Fruit fly (Drosophila melanogaster) whole organism, embryonic: ENCODE results near the gene CG15143.

Experiments used
- Adf1 ChIP-seq: fragments of 200-800 bp; sonication (Bioruptor generic); IDR thresholded peaks from 2 replicates; pipeline ENCODE4 v1.3.6; 2022; ENCODE audit warnings: missing biosample characterization, missing genetic modification characterization
- CG10543 ChIP-seq: fragments of 200-800 bp; sonication (Bioruptor generic); optimal IDR thresholded peaks from 3 replicates; lab custom pipeline; 2017; ENCODE audit warnings: missing biosample characterization, mild to moderate bottlenecking, missing genetic modification characterization, moderate library complexity
- CG10959 ChIP-seq: fragments of 200-800 bp; sonication (Bioruptor generic); IDR thresholded peaks from 2 replicates; pipeline ENCODE4 v1.3.6; 2022; ENCODE audit warnings: missing biosample characterization, missing genetic modification characterization
- CG14710 ChIP-seq: fragments of 200-800 bp; sonication (Bioruptor generic); optimal IDR thresholded peaks from 3 replicates; lab custom pipeline; 2019; ENCODE audit warnings: missing biosample characterization, mild to moderate bottlenecking, missing genetic modification characterization, moderate library complexity
- CG15601 ChIP-seq: fragments of 200-800 bp; sonication (Bioruptor generic); optimal IDR thresholded peaks from 3 replicates; lab custom pipeline; 2019; ENCODE audit warnings: missing biosample characterization, mild to moderate bottlenecking, missing genetic modification characterization, moderate library complexity
- CG16779 ChIP-seq: fragments of 200-800 bp; sonication (Bioruptor generic); IDR thresholded peaks from 2 replicates; pipeline ENCODE4 v1.3.6; 2022; ENCODE audit warnings: missing biosample characterization, missing genetic modification characterization
- CG16863 ChIP-seq: fragments of 200-800 bp; sonication (Bioruptor generic); optimal IDR thresholded peaks from 3 replicates; lab custom pipeline; 2016; ENCODE audit warnings: missing biosample characterization, missing genetic modification characterization
- CG2202 ChIP-seq: fragments of 200-800 bp; sonication (Bioruptor generic); optimal IDR thresholded peaks from 2 replicates; lab custom pipeline; 2018; ENCODE audit warnings: missing biosample characterization, mild to moderate bottlenecking, missing genetic modification characterization
- CG31365 ChIP-seq: fragments of 200-800 bp; sonication (Bioruptor generic); optimal IDR thresholded peaks from 2 replicates; lab custom pipeline; 2018; ENCODE audit warnings: missing biosample characterization, mild to moderate bottlenecking, missing genetic modification characterization
- CG31441 ChIP-seq: fragments of 200-800 bp; sonication (Bioruptor generic); IDR thresholded peaks from 2 replicates; pipeline ENCODE4 v1.3.6; 2022; ENCODE audit warnings: missing biosample characterization, missing genetic modification characterization
- CG3726 ChIP-seq: fragments of 200-800 bp; sonication (Bioruptor generic); IDR thresholded peaks from 3 replicates; pipeline ENCODE4, ENCODE4 v1.3.6; 2022; ENCODE audit warnings: missing biosample characterization, missing genetic modification characterization
- CG7963 ChIP-seq: fragments of 200-800 bp; sonication (Bioruptor generic); IDR thresholded peaks from 3 replicates; pipeline ENCODE4 v1.3.6; 2022; ENCODE audit warnings: missing biosample characterization, missing genetic modification characterization; ENCODE audit not compliant: partially characterized antibody
- CG8290 ChIP-seq, 3 experiments: fragments of 200-800 bp; sonication (Bioruptor generic); optimal IDR thresholded peaks; 2 replicates each; lab custom pipeline; 2016 to 2019; ENCODE audit warnings: missing biosample characterization in 3 of 3, missing genetic modification characterization in 3 of 3, mild to moderate bottlenecking in 2 of 3, moderate library complexity in 1 of 3
- CG8478 ChIP-seq: fragments of >200 bp; optimal IDR thresholded peaks from 2 replicates; lab custom pipeline; 2018
- CG9215 ChIP-seq: fragments of 200-800 bp; sonication (Bioruptor generic); IDR thresholded peaks from 2 replicates; pipeline ENCODE4 v1.3.6; 2022; ENCODE audit warnings: missing biosample characterization, missing genetic modification characterization
- Dip3 ChIP-seq: fragments of 200-800 bp; sonication (Bioruptor generic); optimal IDR thresholded peaks from 3 replicates; lab custom pipeline; 2016; ENCODE audit warnings: missing biosample characterization, missing genetic modification characterization
- Ets65A ChIP-seq: fragments of 200-800 bp; sonication (Bioruptor generic); peaks from one replicate; lab custom pipeline; 2016; ENCODE audit warnings: missing biosample characterization, missing genetic modification characterization
- HLH54F ChIP-seq: fragments of 200-800 bp; sonication (Bioruptor generic); optimal IDR thresholded peaks from 3 replicates; lab custom pipeline; 2016; ENCODE audit warnings: missing biosample characterization, missing genetic modification characterization
- Hand ChIP-seq: fragments of 200-800 bp; sonication (Bioruptor generic); optimal IDR thresholded peaks from 2 replicates; lab custom pipeline; 2017; ENCODE audit warnings: mild to moderate bottlenecking, missing biosample characterization, missing genetic modification reagents, missing genetic modification characterization
- Hr51 ChIP-seq, 2 experiments: fragments of 200-800 bp; sonication (Bioruptor generic); optimal IDR thresholded peaks; 2 replicates in 1 of 2; 3 replicates in 1 of 2; lab custom pipeline; 2016 to 2018; ENCODE audit warnings: missing biosample characterization in 2 of 2, missing genetic modification characterization in 2 of 2, mild to moderate bottlenecking in 1 of 2, moderate library complexity in 1 of 2
- Lim3 ChIP-seq: fragments of 200-800 bp; sonication (Bioruptor generic); IDR thresholded peaks from 2 replicates; pipeline ENCODE4 v1.3.6; 2022; ENCODE audit warnings: missing biosample characterization, missing genetic modification characterization
- Med ChIP-seq: fragments of 200-800 bp; sonication (Bioruptor generic); peaks from one replicate; lab custom pipeline; 2016; ENCODE audit warnings: missing biosample characterization, missing genetic modification characterization, mild to moderate bottlenecking, inconsistent platforms, moderate library complexity
- NC2β ChIP-seq: fragments of 200-800 bp; sonication (Bioruptor generic); optimal IDR thresholded peaks from 2 replicates; lab custom pipeline; 2016; ENCODE audit warnings: missing biosample characterization, missing genetic modification characterization
- Opbp ChIP-seq: fragments of 200-800 bp; sonication (Bioruptor generic); IDR thresholded peaks from 3 replicates; pipeline ENCODE4 v1.3.6; 2022; ENCODE audit warnings: missing biosample characterization, missing genetic modification characterization; ENCODE audit not compliant: partially characterized antibody
- Spps ChIP-seq: fragments of 200-800 bp; sonication (Bioruptor generic); optimal IDR thresholded peaks from 2 replicates; lab custom pipeline; 2018; ENCODE audit warnings: missing biosample characterization, mild to moderate bottlenecking, missing genetic modification characterization
- abd-A ChIP-seq: fragments of 200-800 bp; sonication (Bioruptor generic); optimal IDR thresholded peaks from 3 replicates; lab custom pipeline; 2019; ENCODE audit warnings: missing biosample characterization, mild to moderate bottlenecking, missing genetic modification characterization, moderate library complexity
- bbx ChIP-seq: fragments of 200-800 bp; sonication (Bioruptor generic); IDR thresholded peaks from 2 replicates; pipeline ENCODE4 v1.3.6; 2022; ENCODE audit warnings: missing biosample characterization, missing genetic modification characterization; ENCODE audit not compliant: partially characterized antibody
- cg ChIP-seq: fragments of 200-800 bp; sonication (Bioruptor generic); optimal IDR thresholded peaks from 3 replicates; lab custom pipeline; 2019; ENCODE audit warnings: missing biosample characterization, mild to moderate bottlenecking, missing genetic modification characterization, moderate library complexity
- chif ChIP-seq, 2 experiments: fragments of 200-800 bp; sonication (Bioruptor generic); optimal IDR thresholded peaks; 3 replicates each; lab custom pipeline; 2016; ENCODE audit warnings: missing biosample characterization in 2 of 2, missing genetic modification characterization in 2 of 2
- chinmo ChIP-seq: fragments of 200-800 bp; sonication (Bioruptor generic); IDR thresholded peaks from 4 replicates; pipeline ENCODE4 v1.3.6; 2022; ENCODE audit warnings: missing biosample characterization, missing genetic modification characterization; ENCODE audit not compliant: partially characterized antibody
- ci ChIP-seq: fragments of 200-800 bp; sonication (Bioruptor generic); IDR thresholded peaks from 3 replicates; pipeline ENCODE4 v1.3.6; 2022; ENCODE audit warnings: missing biosample characterization, missing genetic modification characterization
- crol ChIP-seq: fragments of 200-800 bp; sonication (Bioruptor generic); IDR thresholded peaks from 2 replicates; pipeline ENCODE4 v1.3.6; 2022; ENCODE audit warnings: missing biosample characterization, missing genetic modification characterization
- dimm ChIP-seq: fragments of 200-800 bp; sonication (Bioruptor generic); IDR thresholded peaks from 2 replicates; pipeline ENCODE4 v1.3.6; 2022; ENCODE audit warnings: missing biosample characterization, missing genetic modification characterization
- disco-r ChIP-seq: fragments of 200-800 bp; sonication (Bioruptor generic); optimal IDR thresholded peaks from 2 replicates; lab custom pipeline; 2016; ENCODE audit warnings: missing biosample characterization, missing genetic modification characterization
- ewg ChIP-seq: fragments of 200-800 bp; sonication (Bioruptor generic); optimal IDR thresholded peaks from 3 replicates; lab custom pipeline; 2017; ENCODE audit warnings: mild to moderate bottlenecking, missing biosample characterization, missing genetic modification reagents, missing genetic modification characterization
- kah ChIP-seq: fragments of 200-800 bp; sonication (Bioruptor generic); optimal IDR thresholded peaks from 2 replicates; lab custom pipeline; 2018; ENCODE audit warnings: missing biosample characterization, mild to moderate bottlenecking, missing genetic modification characterization
- klu ChIP-seq: fragments of 200-800 bp; sonication (Bioruptor generic); IDR thresholded peaks from 2 replicates; pipeline ENCODE4 v1.3.6; 2022; ENCODE audit warnings: missing biosample characterization, missing genetic modification characterization
- lmd ChIP-seq: fragments of 200-800 bp; sonication (Bioruptor generic); IDR thresholded peaks from 2 replicates; pipeline ENCODE4 v1.3.6; 2022; ENCODE audit warnings: missing biosample characterization, missing genetic modification characterization
- nerfin-1 ChIP-seq: fragments of 200-800 bp; sonication (Bioruptor generic); optimal IDR thresholded peaks from 3 replicates; lab custom pipeline; 2019; ENCODE audit warnings: missing biosample characterization, mild to moderate bottlenecking, missing genetic modification characterization, moderate library complexity
- oc ChIP-seq: fragments of 200-800 bp; sonication (Bioruptor generic); optimal IDR thresholded peaks from 2 replicates; lab custom pipeline; 2018; ENCODE audit warnings: missing biosample characterization, mild to moderate bottlenecking, missing genetic modification characterization, moderate library complexity
- phol ChIP-seq: fragments of 200-800 bp; sonication (Bioruptor generic); optimal IDR thresholded peaks from 3 replicates; lab custom pipeline; 2018; ENCODE audit warnings: missing biosample characterization, mild to moderate bottlenecking, missing genetic modification characterization, moderate library complexity
- pros ChIP-seq: fragments of 200-800 bp; sonication (Bioruptor generic); optimal IDR thresholded peaks from 3 replicates; lab custom pipeline; 2019; ENCODE audit warnings: missing biosample characterization, mild to moderate bottlenecking, missing genetic modification characterization, moderate library complexity
- row ChIP-seq: fragments of 200-800 bp; sonication (Bioruptor generic); IDR thresholded peaks from 3 replicates; pipeline ENCODE4 v1.3.6; 2022; ENCODE audit warnings: missing biosample characterization, missing genetic modification characterization
- scrt ChIP-seq: fragments of 200-800 bp; sonication (Bioruptor generic); optimal IDR thresholded peaks from 2 replicates; lab custom pipeline; 2018; ENCODE audit warnings: missing biosample characterization, mild to moderate bottlenecking, missing genetic modification characterization, moderate library complexity
- ssp ChIP-seq: fragments of 200-800 bp; sonication (Bioruptor generic); IDR thresholded peaks from 2 replicates; pipeline ENCODE4 v1.3.6; 2022; ENCODE audit warnings: missing biosample characterization, missing genetic modification characterization
- stc ChIP-seq: fragments of 200-800 bp; sonication (Bioruptor generic); IDR thresholded peaks from 2 replicates; pipeline ENCODE4 v1.3.6; 2022; ENCODE audit warnings: missing biosample characterization, missing genetic modification characterization
- vfl ChIP-seq: fragments of 200-800 bp; sonication (Bioruptor generic); optimal IDR thresholded peaks from 2 replicates; lab custom pipeline; 2016; ENCODE audit warnings: missing biosample characterization, missing genetic modification characterization
- wor ChIP-seq: fragments of 200-800 bp; sonication (Bioruptor generic); IDR thresholded peaks from 2 replicates; pipeline ENCODE4 v1.3.6; 2022; ENCODE audit warnings: missing biosample characterization, missing genetic modification characterization
- zfh2 ChIP-seq: fragments of 200-800 bp; sonication (Bioruptor generic); optimal IDR thresholded peaks from 2 replicates; lab custom pipeline; 2016; ENCODE audit warnings: missing biosample characterization, missing genetic modification characterization

Gene CG15143

dm6 chr2L:17560125-17561019 lies 36.0 kb upstream of the CG15143 start (continued):
- TF ChIP-seq chif (GFP tag; optimal IDR thresholded peaks at IDR 0.05; lab: Kevin White, UChicago) (no peak), ci (GFP tag; lab: Robert Waterston, UW) (peak; percentile 34; the same call in 1 of the 3 replicates), CG15601 (tag; lab: Kevin White, UChicago) (no peak), CG31441 (GFP tag; lab: Robert Waterston, UW) (no peak), CG10959 (GFP tag; lab: Robert Waterston, UW) (no peak), CG8478 (no peak), row (GFP tag; lab: Robert Waterston, UW) (no peak), CG9215 (GFP tag; lab: Robert Waterston, UW) (no peak), dimm (GFP tag; lab: Robert Waterston, UW) (no peak), pros (GFP tag; lab: Kevin White, UChicago) (peak; percentile 30), kah (GFP tag; lab: Kevin White, UChicago) (no peak), ssp (GFP tag; lab: Robert Waterston, UW) (no peak), CG14710 (peak; percentile 47), klu (GFP tag; lab: Robert Waterston, UW) (no peak), scrt (peak; percentile 95), CG16779 (GFP tag; lab: Robert Waterston, UW) (no peak), zfh2 (GFP tag; lab: Kevin White, UChicago) (no peak), Hr51 (GFP tag; optimal IDR thresholded peaks at IDR 0.05; lab: Kevin White, UChicago) (peak in 1 of 2 experiments; percentile 13), CG10543 (peak; percentile 50), disco-r (GFP tag; lab: Kevin White, UChicago) (no peak), cg (peak; percentile 77), CG8290 (GFP tag; optimal IDR thresholded peaks at IDR 0.05; lab: Kevin White, UChicago) (no peak), CG8290 (tag; optimal IDR thresholded peaks at IDR 0.05; lab: Kevin White, UChicago) (no peak), Opbp (no peak), Ets65A (GFP tag; lab: Kevin White, UChicago) (peak; percentile 36), chinmo (GFP tag; lab: Robert Waterston, UW) (0 out of 4 replicates have a peak, but pooled peaks have one; percentile 52), Adf1 (GFP tag; lab: Robert Waterston, UW) (peak; percentile 96), CG7963 (GFP tag; lab: Robert Waterston, UW) (no peak), stc (no peak), oc (tag; lab: Kevin White, UChicago) (peak; percentile 10), Med (peak; percentile 77), vfl (no peak), wor (GFP tag; lab: Robert Waterston, UW) (no peak), phol (tag; lab: Kevin White, UChicago) (peak; percentile 62), lmd (GFP tag; lab: Robert Waterston, UW) (no peak), Dip3 (GFP tag; lab: Kevin White, UChicago) (no peak), Lim3 (GFP tag; lab: Robert Waterston, UW) (no peak), Hand (GFP tag; lab: Kevin White, UChicago) (no peak), CG2202 (tag; lab: Kevin White, UChicago) (no peak), CG16863 (GFP tag; lab: Kevin White, UChicago) (no peak), bbx (GFP tag; lab: Robert Waterston, UW) (no peak), CG31365 (tag; lab: Kevin White, UChicago) (no peak), nerfin-1 (tag; lab: Kevin White, UChicago) (peak; percentile 71), ewg (GFP tag; lab: Kevin White, UChicago) (peak; percentile 7), abd-A (tag; lab: Kevin White, UChicago) (peak; percentile 97), Spps (no peak), crol (GFP tag; lab: Robert Waterston, UW) (peak; percentile 27; the same call in 1 of the 2 replicates), HLH54F (no peak), CG3726 (GFP tag; lab: Robert Waterston, UW) (no peak), NC2β (no peak)
